Fruit fly (Drosophila melanogaster) whole organism, wandering third instar larva: ENCODE results near the gene CG33322.

Experiments
- Abd-B ChIP-seq: fragments of >200 bp; optimal IDR thresholded peaks from 2 replicates; lab custom pipeline; 2017; ENCODE audit warnings: missing biosample characterization, missing genetic modification characterization
- CG32264 ChIP-seq: fragments of 200-800 bp; sonication (Bioruptor generic); optimal IDR thresholded peaks from 2 replicates; lab custom pipeline; 2016; ENCODE audit warnings: missing biosample characterization, missing genetic modification characterization
- Hnf4 ChIP-seq: fragments of 200-800 bp; sonication (Bioruptor generic); optimal IDR thresholded peaks from 2 replicates; lab custom pipeline; 2016; ENCODE audit warnings: missing biosample characterization, mild to moderate bottlenecking, missing genetic modification characterization
- Hr78 ChIP-seq: fragments of >200 bp; optimal IDR thresholded peaks from 2 replicates; lab custom pipeline; 2017; ENCODE audit warnings: missing biosample characterization, missing genetic modification characterization
- Myc ChIP-seq: fragments of >200 bp; optimal IDR thresholded peaks from 2 replicates; lab custom pipeline; 2017
- dsf ChIP-seq: sonication (Bioruptor generic); optimal IDR thresholded peaks from 2 replicates; lab custom pipeline; 2016; ENCODE audit warnings: missing biosample characterization, missing genetic modification characterization, borderline replicate concordance
- foxo ChIP-seq, 2 experiments: fragments of 200-800 bp; sonication (Bioruptor generic); optimal IDR thresholded peaks; 2 replicates in 1 of 2; 3 replicates in 1 of 2; lab custom pipeline; 2016 to 2017; ENCODE audit warnings: missing biosample characterization in 2 of 2, missing genetic modification characterization in 2 of 2
- h ChIP-seq: fragments of 200-800 bp; sonication (Bioruptor generic); optimal IDR thresholded peaks from 3 replicates; lab custom pipeline; 2016; ENCODE audit warnings: missing biosample characterization, mild to moderate bottlenecking, missing genetic modification characterization
- pan ChIP-seq: fragments of >200 bp; optimal IDR thresholded peaks from 2 replicates; lab custom pipeline; 2017
- usp ChIP-seq: fragments of >200 bp; optimal IDR thresholded peaks from 2 replicates; lab custom pipeline; 2017; ENCODE audit warnings: missing biosample characterization, missing genetic modification characterization

DNA sequence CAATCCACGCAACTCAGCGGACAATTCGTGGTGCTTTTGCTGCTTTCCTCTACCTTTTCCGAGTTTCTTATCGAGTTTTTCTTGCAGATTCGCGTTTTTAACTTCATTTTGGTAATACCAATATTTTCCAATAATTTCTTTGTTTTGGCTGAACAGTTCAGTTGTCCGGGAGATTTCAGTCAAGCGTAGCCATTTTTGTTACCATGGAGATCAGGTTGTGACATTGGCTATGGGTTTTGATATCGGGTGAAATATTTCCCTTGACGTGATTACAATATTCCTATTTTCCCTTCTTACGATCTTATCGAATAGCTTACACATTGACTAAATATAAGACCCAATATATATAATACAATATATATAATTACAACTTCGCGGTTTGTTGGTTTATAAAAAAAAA lies 19.5 kb upstream of the CG33322 start, which contains the start of gene Oseg5:
- TF ChIP-seq Hnf4 (no peak), Abd-B (no peak), h (GFP tag; lab: Kevin White, UChicago) (no peak), usp (GFP tag; lab: Kevin White, UChicago) (no peak), Myc (lab: Kevin White, UChicago) (no peak), dsf (GFP tag; lab: Kevin White, UChicago) (no peak), pan (no peak), Hr78 (GFP tag; lab: Kevin White, UChicago) (no peak), CG32264 (no peak), foxo (GFP tag; optimal IDR thresholded peaks at IDR 0.05; lab: Kevin White, UChicago) (no peak)
